Worm (Caenorhabditis elegans) whole organism, L3 larva: Measurements from ENCODE around the gene F54H12.8.

Source experiments
- ama-1 ChIP-seq: fragments of 150-350 bp; optimal IDR thresholded peaks from 2 replicates; lab custom pipeline; 2018
- ceh-9 ChIP-seq: sonication (generic microtip); optimal IDR thresholded peaks from 2 replicates; lab custom pipeline; 2018; ENCODE audit warnings: missing biosample characterization, missing genetic modification characterization
- elt-2 ChIP-seq: sonication (generic microtip); optimal IDR thresholded peaks from 2 replicates; lab custom pipeline; 2016; ENCODE audit warnings: missing genetic modification reagents, mild to moderate bottlenecking, missing genetic modification characterization, missing compliant biosample characterization
- fos-1 ChIP-seq: fragments of 150-350 bp; optimal IDR thresholded peaks from 2 replicates; lab custom pipeline; 2014; ENCODE audit warnings: missing biosample characterization, missing genetic modification characterization
- nhr-237 ChIP-seq: fragments of 150-350 bp; optimal IDR thresholded peaks from 2 replicates; lab custom pipeline; 2014; ENCODE audit warnings: missing biosample characterization, missing genetic modification characterization
- snpc-4 ChIP-seq: fragments of 150-350 bp; optimal IDR thresholded peaks from 2 replicates; lab custom pipeline; 2014; ENCODE audit warnings: missing biosample characterization, missing genetic modification characterization
- unc-62 ChIP-seq: fragments of 150-350 bp; sonication (generic microtip); optimal IDR thresholded peaks from 4 replicates; lab custom pipeline; 2014; ENCODE audit warnings: missing biosample characterization, missing genetic modification reagents, missing genetic modification characterization
- ztf-4 ChIP-seq: fragments of 150-350 bp; optimal IDR thresholded peaks from 2 replicates; lab custom pipeline; 2014; ENCODE audit warnings: missing biosample characterization, missing genetic modification characterization

ce11 chrIII:7922207-7922606, 46.8 kb downstream of the F54H12.8 start, which contains the start of gene C29E4.17:
- TF ChIP-seq snpc-4 = no peak
- no peak for TF ChIP-seq nhr-237 (tag; lab: Kevin White, UChicago)
- TF ChIP-seq ztf-4 (tag; lab: Kevin White, UChicago) = no peak
- no peak for TF ChIP-seq fos-1
- TF ChIP-seq ceh-9 (tag; lab: Kevin White, UChicago) = no peak
- TF ChIP-seq elt-2 = no peak
- TF ChIP-seq unc-62 (GFP tag; lab: Kevin White, UChicago) = no peak
- no peak for TF ChIP-seq ama-1 (lab: Kevin White, UChicago)
